Worm (Caenorhabditis elegans) whole organism, L4 larva: ENCODE measurements around the gene nta-1.

Source experiments
- Y75B8A.6 ChIP-seq: fragments of 200-800 bp; sonication (Bioruptor generic); IDR thresholded peaks from 2 replicates; pipeline ENCODE4 v1.3.6; 2022; ENCODE audit warnings: missing genetic modification reagents, missing genetic modification characterization, missing compliant biosample characterization
- ZK546.5 ChIP-seq, 2 experiments: sonication (generic microtip); optimal IDR thresholded peaks; 2 replicates each; lab custom pipeline; 2017; ENCODE audit warnings: missing biosample characterization in 2 of 2, missing genetic modification characterization in 2 of 2
- dmd-9 ChIP-seq: fragments of 200-800 bp; sonication (Bioruptor generic); IDR thresholded peaks from 2 replicates; pipeline ENCODE4 v1.3.6; 2022; ENCODE audit warnings: missing genetic modification reagents, missing genetic modification characterization, missing compliant biosample characterization
- fkh-10 ChIP-seq: fragments of 150-350 bp; optimal IDR thresholded peaks from 2 replicates; lab custom pipeline; 2014; ENCODE audit warnings: missing biosample characterization, missing genetic modification reagents, missing genetic modification characterization
- lin-29 ChIP-seq: fragments of 200-800 bp; sonication (Bioruptor generic); IDR thresholded peaks from 2 replicates; pipeline ENCODE4 v1.3.6; 2022; ENCODE audit warnings: missing genetic modification reagents, missing genetic modification characterization, missing compliant biosample characterization
- lin-39 ChIP-seq: fragments of 150-350 bp; optimal IDR thresholded peaks from 2 replicates; lab custom pipeline; 2014; ENCODE audit warnings: missing biosample characterization, missing genetic modification reagents, missing genetic modification characterization
- zip-2 ChIP-seq: fragments of 150-350 bp; optimal IDR thresholded peaks from 2 replicates; lab custom pipeline; 2014; ENCODE audit warnings: missing biosample characterization, missing genetic modification characterization

DNA sequence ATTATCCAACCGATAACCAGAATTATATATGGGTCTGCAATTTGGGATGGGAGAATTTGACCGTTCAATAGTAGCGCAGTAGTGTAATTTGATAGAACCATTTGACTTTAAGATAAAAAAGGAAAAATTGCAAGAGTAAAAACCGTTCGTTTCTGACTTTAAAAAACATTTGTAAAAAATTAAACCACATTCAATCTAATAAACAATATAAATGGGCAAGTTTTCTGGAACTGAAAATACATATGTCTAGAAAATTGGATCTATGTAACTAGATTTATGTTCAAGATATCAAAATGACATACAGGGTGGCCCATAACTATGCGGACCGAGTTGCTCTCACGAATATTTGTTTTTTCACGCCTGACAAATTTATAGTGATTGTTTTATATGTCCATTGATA is 49.0 kb downstream of the nta-1 start, which contains the start of gene srx-102:
- TF ChIP-seq zip-2 (tag; lab: Kevin White, UChicago) (no peak), Y75B8A.6 (GFP tag; lab: Robert Waterston, UW) (no peak), lin-39 (no peak), dmd-9 (GFP tag; lab: Robert Waterston, UW) (no peak), ZK546.5 (tag; optimal IDR thresholded peaks at IDR 0.05; lab: Kevin White, UChicago) (no peak), lin-29 (no peak), fkh-10 (GFP tag; lab: Kevin White, UChicago) (no peak)
